Worm (Caenorhabditis elegans) whole organism, L4 larva: ENCODE measurements around the gene F38A1.8.

Source experiments
- attf-4 ChIP-seq: sonication (generic microtip); optimal IDR thresholded peaks from 3 replicates; lab custom pipeline; 2017; ENCODE audit warnings: missing biosample characterization, missing genetic modification characterization
- daf-16 ChIP-seq, 3 experiments: sonication (generic microtip); optimal IDR thresholded peaks; 2 replicates each; lab custom pipeline; 2016 to 2017; ENCODE audit warnings: missing genetic modification characterization in 3 of 3, missing genetic modification reagents in 3 of 3, mild to moderate bottlenecking in 2 of 3, missing compliant biosample characterization in 2 of 3, missing biosample characterization in 1 of 3, moderate library complexity in 1 of 3
- fos-1 ChIP-seq: fragments of 150-350 bp; optimal IDR thresholded peaks from 2 replicates; lab custom pipeline; 2014; ENCODE audit warnings: missing biosample characterization, missing genetic modification characterization
- jun-1 ChIP-seq: fragments of 150-350 bp; optimal IDR thresholded peaks from 2 replicates; lab custom pipeline; 2014; ENCODE audit warnings: missing biosample characterization, missing genetic modification reagents, missing genetic modification characterization
- lsy-2 ChIP-seq, 2 experiments: fragments of 150-350 bp in 1 of 2; sonication (generic microtip) in 1 of 2; optimal IDR thresholded peaks; 2 replicates each; lab custom pipeline; 2014 to 2017; ENCODE audit warnings: missing biosample characterization in 2 of 2, missing genetic modification characterization in 2 of 2
- madf-5 ChIP-seq, 2 experiments: fragments of 200-800 bp; sonication (Bioruptor generic); IDR thresholded peaks; 2 replicates each; pipeline ENCODE4 v1.3.6; 2022; ENCODE audit warnings: missing compliant biosample characterization in 2 of 2, missing genetic modification characterization in 2 of 2
- mxl-3 ChIP-seq: fragments of 200-800 bp; sonication (Bioruptor generic); optimal IDR thresholded peaks from 2 replicates; lab custom pipeline; 2018; ENCODE audit warnings: mild to moderate bottlenecking, missing genetic modification characterization, missing compliant biosample characterization
- nhr-28 ChIP-seq: fragments of 150-350 bp; optimal IDR thresholded peaks from 2 replicates; lab custom pipeline; 2014; ENCODE audit warnings: missing biosample characterization, missing genetic modification characterization
- nhr-77 ChIP-seq: fragments of 150-350 bp; optimal IDR thresholded peaks from 2 replicates; lab custom pipeline; 2014; ENCODE audit warnings: missing biosample characterization, missing genetic modification characterization
- vab-7 ChIP-seq: fragments of 200-800 bp; sonication (Bioruptor generic); IDR thresholded peaks from 2 replicates; pipeline ENCODE4 v1.3.6; 2022; ENCODE audit warnings: missing genetic modification reagents, missing genetic modification characterization, missing compliant biosample characterization

- TF ChIP-seq lsy-2 (tag; optimal IDR thresholded peaks at IDR 0.05; lab: Kevin White, UChicago) (no peak), jun-1 (tag; lab: Kevin White, UChicago) (no peak), mxl-3 (GFP tag; lab: Kevin White, UChicago) (no peak), madf-5 (GFP tag; IDR thresholded peaks at IDR 0.05; lab: Robert Waterston, UW) (no peak), daf-16 (GFP tag; optimal IDR thresholded peaks at IDR 0.05; lab: Kevin White, UChicago) (no peak), daf-16 (tag; optimal IDR thresholded peaks at IDR 0.05; lab: Kevin White, UChicago) (no peak), attf-4 (tag; lab: Kevin White, UChicago) (no peak), vab-7 (GFP tag; lab: Robert Waterston, UW) (no peak), fos-1 (tag; lab: Kevin White, UChicago) (no peak), nhr-77 (tag; lab: Kevin White, UChicago) (no peak), nhr-28 (tag; lab: Kevin White, UChicago) (no peak)
Measured at ce11 chrIV:1264928-1265327, 25.3 kb upstream of the F38A1.8 start, which contains the start of gene F38A1.13.
